Worm (Caenorhabditis elegans) whole organism, mixed stage, embryonic: ENCODE measurements around the gene F57G8.7.

Experiments used
- blmp-1 ChIP-seq: fragments of 150-350 bp; optimal IDR thresholded peaks from 2 replicates; lab custom pipeline; 2014; ENCODE audit warnings: missing biosample characterization, missing genetic modification characterization
- elt-3 ChIP-seq: fragments of 150-350 bp; optimal IDR thresholded peaks from 2 replicates; lab custom pipeline; 2014; ENCODE audit warnings: missing biosample characterization, missing genetic modification characterization
- lin-13 ChIP-seq: fragments of 150-350 bp; optimal IDR thresholded peaks from 2 replicates; lab custom pipeline; 2014; ENCODE audit warnings: missing biosample characterization, missing genetic modification characterization
- lsy-2 ChIP-seq: fragments of 150-350 bp; optimal IDR thresholded peaks from 2 replicates; lab custom pipeline; 2014; ENCODE audit warnings: missing biosample characterization, missing genetic modification characterization
- nhr-28 ChIP-seq: fragments of 150-350 bp; optimal IDR thresholded peaks from 2 replicates; lab custom pipeline; 2014; ENCODE audit warnings: missing biosample characterization, missing genetic modification characterization
- nhr-76 ChIP-seq: sonication (generic microtip); optimal IDR thresholded peaks from 2 replicates; lab custom pipeline; 2017; ENCODE audit warnings: missing biosample characterization, missing genetic modification characterization
- pha-4 ChIP-seq: fragments of 150-350 bp; optimal IDR thresholded peaks from 2 replicates; lab custom pipeline; 2018; ENCODE audit warnings: missing biosample characterization, missing genetic modification reagents, missing genetic modification characterization
- snpc-4 ChIP-seq: fragments of 150-350 bp; optimal IDR thresholded peaks from 2 replicates; lab custom pipeline; 2014; ENCODE audit warnings: missing biosample characterization, missing genetic modification characterization
- sptf-1 ChIP-seq: sonication (generic microtip); optimal IDR thresholded peaks from 2 replicates; lab custom pipeline; 2017; ENCODE audit warnings: mild to moderate bottlenecking, missing genetic modification characterization, moderate library complexity, missing compliant biosample characterization
- unc-39 ChIP-seq: fragments of 150-350 bp; optimal IDR thresholded peaks from 2 replicates; lab custom pipeline; 2014; ENCODE audit warnings: missing biosample characterization, missing genetic modification characterization
- unc-62 ChIP-seq: fragments of 150-350 bp; optimal IDR thresholded peaks from 2 replicates; lab custom pipeline; 2014; ENCODE audit warnings: missing biosample characterization, missing genetic modification reagents, missing genetic modification characterization
- ztf-11 ChIP-seq: fragments of 150-350 bp; optimal IDR thresholded peaks from 2 replicates; lab custom pipeline; 2014; ENCODE audit warnings: missing biosample characterization, missing genetic modification characterization

ce11 chrV:16352282-16352681 is 23.3 kb downstream of the F57G8.7 start:
- TF ChIP-seq sptf-1 (tag; lab: Kevin White, UChicago): no peak
- no peak for TF ChIP-seq nhr-28 (tag; lab: Kevin White, UChicago)
- TF ChIP-seq ztf-11 (tag; lab: Kevin White, UChicago): no peak
- no peak for TF ChIP-seq lin-13 (tag; lab: Kevin White, UChicago)
- no peak for TF ChIP-seq lsy-2 (tag; lab: Kevin White, UChicago)
- TF ChIP-seq elt-3: no peak
- peak; percentile 12 for TF ChIP-seq unc-62
- no peak for TF ChIP-seq pha-4
- TF ChIP-seq nhr-76 (tag; lab: Kevin White, UChicago): no peak
- TF ChIP-seq blmp-1 (tag; lab: Kevin White, UChicago): no peak
- no peak for TF ChIP-seq unc-39
- no peak for TF ChIP-seq snpc-4 (tag; lab: Kevin White, UChicago)
